Fruit fly (Drosophila melanogaster) whole organism, embryonic: ENCODE measurements around the gene CG9706.

Source experiments
- Awh ChIP-seq: fragments of 200-800 bp; sonication (Bioruptor generic); IDR thresholded peaks from 2 replicates; pipeline ENCODE4, ENCODE4 v1.3.6; 2022; ENCODE audit warnings: missing biosample characterization, missing genetic modification characterization
- Blimp-1 ChIP-seq: fragments of 200-800 bp; sonication (Bioruptor generic); optimal IDR thresholded peaks from 3 replicates; lab custom pipeline; 2018; ENCODE audit warnings: missing biosample characterization, missing genetic modification characterization, mild to moderate bottlenecking, moderate library complexity, missing genetic modification reagents
- CG10431 ChIP-seq: fragments of 200-800 bp; sonication (Bioruptor generic); optimal IDR thresholded peaks from 3 replicates; lab custom pipeline; 2018; ENCODE audit warnings: missing biosample characterization, mild to moderate bottlenecking, missing genetic modification characterization
- CG10654 ChIP-seq: fragments of 200-800 bp; sonication (Bioruptor generic); optimal IDR thresholded peaks from 2 replicates; lab custom pipeline; 2016; ENCODE audit warnings: missing biosample characterization, missing genetic modification characterization
- CG14710 ChIP-seq: fragments of 200-800 bp; sonication (Bioruptor generic); optimal IDR thresholded peaks from 3 replicates; lab custom pipeline; 2019; ENCODE audit warnings: missing biosample characterization, mild to moderate bottlenecking, missing genetic modification characterization, moderate library complexity
- CG14860 ChIP-seq: fragments of 200-800 bp; sonication (Bioruptor generic); IDR thresholded peaks from 3 replicates; pipeline ENCODE4 v1.3.6; 2022; ENCODE audit warnings: missing biosample characterization, missing genetic modification characterization; ENCODE audit not compliant: partially characterized antibody
- CG1529 ChIP-seq: fragments of 200-800 bp; sonication (Bioruptor generic); optimal IDR thresholded peaks from 3 replicates; lab custom pipeline; 2018; ENCODE audit warnings: missing biosample characterization, missing genetic modification characterization
- CG16779 ChIP-seq: fragments of 200-800 bp; sonication (Bioruptor generic); IDR thresholded peaks from 2 replicates; pipeline ENCODE4 v1.3.6; 2022; ENCODE audit warnings: missing biosample characterization, missing genetic modification characterization
- CG17328 ChIP-seq: fragments of 200-800 bp; sonication (Bioruptor generic); IDR thresholded peaks from 2 replicates; pipeline ENCODE4 v1.3.6; 2022; ENCODE audit warnings: missing biosample characterization, missing genetic modification characterization
- CG18476 ChIP-seq: fragments of 200-800 bp; sonication (Bioruptor generic); optimal IDR thresholded peaks from 2 replicates; lab custom pipeline; 2016; ENCODE audit warnings: missing biosample characterization, mild to moderate bottlenecking, missing genetic modification characterization
- CG2199 ChIP-seq: fragments of 200-800 bp; sonication (Bioruptor generic); IDR thresholded peaks from 3 replicates; pipeline ENCODE4 v1.3.6; 2022; ENCODE audit warnings: missing biosample characterization, missing genetic modification characterization
- CG3065 ChIP-seq: fragments of 200-800 bp; sonication (Bioruptor generic); optimal IDR thresholded peaks from 2 replicates; lab custom pipeline; 2016; ENCODE audit warnings: missing biosample characterization, missing genetic modification characterization
- CG6175 ChIP-seq: fragments of 200-800 bp; sonication (Bioruptor generic); IDR thresholded peaks from 3 replicates; pipeline ENCODE4 v1.3.6; 2022; ENCODE audit warnings: missing biosample characterization, missing genetic modification characterization
- CG6654 ChIP-seq: fragments of 200-800 bp; sonication (Bioruptor generic); optimal IDR thresholded peaks from 2 replicates; lab custom pipeline; 2017; ENCODE audit warnings: missing biosample characterization, mild to moderate bottlenecking, missing genetic modification characterization
- CG6689 ChIP-seq: fragments of 200-800 bp; sonication (Bioruptor generic); IDR thresholded peaks from 2 replicates; pipeline ENCODE4 v1.3.6; 2022; ENCODE audit warnings: missing biosample characterization, missing genetic modification characterization
- CG7357 ChIP-seq: fragments of 200-800 bp; sonication (Bioruptor generic); IDR thresholded peaks from 3 replicates; pipeline ENCODE4 v1.3.6; 2022; ENCODE audit warnings: missing biosample characterization, missing genetic modification characterization
- CG9609 ChIP-seq: fragments of 200-800 bp; sonication (Bioruptor generic); optimal IDR thresholded peaks from 3 replicates; lab custom pipeline; 2016; ENCODE audit warnings: missing biosample characterization, missing genetic modification characterization
- CrebB ChIP-seq: fragments of 200-800 bp; sonication (Bioruptor generic); optimal IDR thresholded peaks from 3 replicates; lab custom pipeline; 2018; ENCODE audit warnings: missing biosample characterization, mild to moderate bottlenecking, missing genetic modification characterization
- D ChIP-seq, 2 experiments: fragments of 200-800 bp in 1 of 2; fragments of >200 bp in 1 of 2; sonication (Bioruptor generic) in 1 of 2; optimal IDR thresholded peaks; 2 replicates in 1 of 2; 3 replicates in 1 of 2; lab custom pipeline; 2017; ENCODE audit warnings: mild to moderate bottlenecking in 1 of 2, missing biosample characterization in 1 of 2, missing genetic modification characterization in 1 of 2, missing genetic modification reagents in 1 of 2
- Dip2 ChIP-seq: fragments of 200-800 bp; sonication (Bioruptor generic); IDR thresholded peaks from 2 replicates; pipeline ENCODE4 v1.3.6; 2022; ENCODE audit warnings: missing biosample characterization, missing genetic modification characterization
- Doc2 ChIP-seq: fragments of 200-800 bp; sonication (Bioruptor generic); IDR thresholded peaks from 2 replicates; pipeline ENCODE4 v1.3.6; 2022; ENCODE audit warnings: missing biosample characterization, missing genetic modification characterization
- Drgx ChIP-seq: fragments of 200-800 bp; sonication (Bioruptor generic); IDR thresholded peaks from 2 replicates; pipeline ENCODE4 v1.3.6; 2022; ENCODE audit warnings: missing biosample characterization, missing genetic modification characterization
- Gsc ChIP-seq: fragments of 200-800 bp; sonication (Bioruptor generic); IDR thresholded peaks from 2 replicates; pipeline ENCODE4 v1.3.6; 2022; ENCODE audit warnings: missing biosample characterization, missing genetic modification characterization
- HLH4C ChIP-seq: fragments of 200-800 bp; sonication (Bioruptor generic); IDR thresholded peaks from 3 replicates; pipeline ENCODE4 v1.3.6; 2022; ENCODE audit warnings: missing biosample characterization, missing genetic modification characterization; ENCODE audit not compliant: partially characterized antibody
- Hmx ChIP-seq: fragments of 200-800 bp; sonication (Bioruptor generic); optimal IDR thresholded peaks from 2 replicates; lab custom pipeline; 2016; ENCODE audit warnings: missing biosample characterization, missing genetic modification characterization
- Jarid2 ChIP-seq: fragments of 200-800 bp; sonication (Bioruptor generic); optimal IDR thresholded peaks from 3 replicates; lab custom pipeline; 2017; ENCODE audit warnings: mild to moderate bottlenecking, missing biosample characterization, missing genetic modification reagents, missing genetic modification characterization
- Myb ChIP-seq: fragments of 200-800 bp; sonication (Bioruptor generic); optimal IDR thresholded peaks from 2 replicates; lab custom pipeline; 2016; ENCODE audit warnings: missing biosample characterization, missing genetic modification characterization
- NC2α ChIP-seq: fragments of 200-800 bp; sonication (Bioruptor generic); optimal IDR thresholded peaks from 2 replicates; lab custom pipeline; 2016; ENCODE audit warnings: missing biosample characterization, missing genetic modification characterization
- aop ChIP-seq: fragments of 200-800 bp; sonication (Bioruptor generic); IDR thresholded peaks from 2 replicates; pipeline ENCODE4 v1.3.6; 2022; ENCODE audit warnings: missing biosample characterization, missing genetic modification characterization
- bab2 ChIP-seq: fragments of 200-800 bp; sonication (Bioruptor generic); optimal IDR thresholded peaks from 2 replicates; lab custom pipeline; 2016; ENCODE audit warnings: missing biosample characterization, missing genetic modification characterization
- da ChIP-seq: fragments of 200-800 bp; sonication (Bioruptor generic); optimal IDR thresholded peaks from 2 replicates; lab custom pipeline; 2016; ENCODE audit warnings: missing biosample characterization, missing genetic modification characterization
- danr ChIP-seq: fragments of 200-800 bp; sonication (Bioruptor generic); IDR thresholded peaks from 2 replicates; pipeline ENCODE4 v1.3.6; 2022; ENCODE audit warnings: missing biosample characterization, missing genetic modification characterization
- en ChIP-seq: fragments of 200-800 bp; sonication (Bioruptor generic); optimal IDR thresholded peaks from 2 replicates; lab custom pipeline; 2016; ENCODE audit warnings: missing biosample characterization, missing genetic modification characterization
- ewg ChIP-seq: fragments of 200-800 bp; sonication (Bioruptor generic); optimal IDR thresholded peaks from 3 replicates; lab custom pipeline; 2017; ENCODE audit warnings: mild to moderate bottlenecking, missing biosample characterization, missing genetic modification reagents, missing genetic modification characterization
- fd102C ChIP-seq: fragments of 200-800 bp; sonication (Bioruptor generic); optimal IDR thresholded peaks from 2 replicates; lab custom pipeline; 2018; ENCODE audit warnings: missing biosample characterization, mild to moderate bottlenecking, missing genetic modification characterization, moderate library complexity
- fd3F ChIP-seq: fragments of 200-800 bp; sonication (Bioruptor generic); optimal IDR thresholded peaks from 2 replicates; lab custom pipeline; 2018; ENCODE audit warnings: missing biosample characterization, mild to moderate bottlenecking, missing genetic modification characterization, moderate library complexity
- fd64A ChIP-seq: fragments of 200-800 bp; sonication (Bioruptor generic); optimal IDR thresholded peaks from 3 replicates; lab custom pipeline; 2018; ENCODE audit warnings: missing biosample characterization, mild to moderate bottlenecking, missing genetic modification characterization
- gem ChIP-seq: fragments of 200-800 bp; sonication (Bioruptor generic); optimal IDR thresholded peaks from 2 replicates; lab custom pipeline; 2019; ENCODE audit warnings: missing biosample characterization, mild to moderate bottlenecking, missing genetic modification characterization, moderate library complexity
- hth ChIP-seq: fragments of >200 bp; optimal IDR thresholded peaks from 2 replicates; lab custom pipeline; 2017; ENCODE audit warnings: inconsistent platforms
- jigr1 ChIP-seq: fragments of 200-800 bp; sonication (Bioruptor generic); IDR thresholded peaks from 3 replicates; pipeline ENCODE4 v1.3.6; 2022; ENCODE audit warnings: missing biosample characterization, missing genetic modification characterization
- ken ChIP-seq: fragments of 200-800 bp; sonication (Bioruptor generic); IDR thresholded peaks from 3 replicates; pipeline ENCODE4 v1.3.6; 2022; ENCODE audit warnings: missing biosample characterization, missing genetic modification characterization
- kni ChIP-seq: fragments of 200-800 bp; sonication (Bioruptor generic); optimal IDR thresholded peaks from 3 replicates; lab custom pipeline; 2017; ENCODE audit warnings: mild to moderate bottlenecking, missing biosample characterization, missing genetic modification reagents, missing genetic modification characterization
- lmd ChIP-seq: fragments of 200-800 bp; sonication (Bioruptor generic); IDR thresholded peaks from 2 replicates; pipeline ENCODE4 v1.3.6; 2022; ENCODE audit warnings: missing biosample characterization, missing genetic modification characterization
- mirr ChIP-seq: fragments of 200-800 bp; sonication (Bioruptor generic); optimal IDR thresholded peaks from 3 replicates; lab custom pipeline; 2018; ENCODE audit warnings: missing biosample characterization, mild to moderate bottlenecking, missing genetic modification characterization
- prd ChIP-seq, 3 experiments: fragments of >200 bp in 2 of 3; fragments of 200-800 bp in 1 of 3; sonication (Bioruptor generic) in 1 of 3; optimal IDR thresholded peaks in 2 of 3; IDR thresholded peaks in 1 of 3; 2 replicates in 2 of 3; 3 replicates in 1 of 3; pipeline versions ENCODE4 v1.3.6 to Lab custom; 2017 to 2022; ENCODE audit warnings: missing biosample characterization in 1 of 3, missing genetic modification characterization in 1 of 3
- sc ChIP-seq, 3 experiments: fragments of >200 bp in 2 of 3; fragments of 200-800 bp in 1 of 3; sonication (Bioruptor generic) in 1 of 3; optimal IDR thresholded peaks; 2 replicates in 2 of 3; 3 replicates in 1 of 3; lab custom pipeline; 2017; ENCODE audit warnings: mild to moderate bottlenecking in 1 of 3, missing biosample characterization in 1 of 3, missing genetic modification characterization in 1 of 3, missing genetic modification reagents in 1 of 3
- sug ChIP-seq: fragments of 200-800 bp; optimal IDR thresholded peaks from 2 replicates; lab custom pipeline; 2019; ENCODE audit warnings: missing biosample characterization, mild to moderate bottlenecking, missing genetic modification characterization, moderate library complexity
- tio ChIP-seq: fragments of 200-800 bp; sonication (Bioruptor generic); optimal IDR thresholded peaks from 2 replicates; lab custom pipeline; 2017; ENCODE audit warnings: missing biosample characterization, missing genetic modification characterization, inconsistent platforms
- tll ChIP-seq, 2 experiments: fragments of 200-800 bp in 1 of 2; fragments of >200 bp in 1 of 2; sonication (Bioruptor generic) in 1 of 2; optimal IDR thresholded peaks; 2 replicates each; lab custom pipeline; 2017 to 2019; ENCODE audit warnings: missing biosample characterization in 2 of 2, missing genetic modification characterization in 2 of 2, mild to moderate bottlenecking in 1 of 2, moderate library complexity in 1 of 2

The CG9706 gene

DNA sequence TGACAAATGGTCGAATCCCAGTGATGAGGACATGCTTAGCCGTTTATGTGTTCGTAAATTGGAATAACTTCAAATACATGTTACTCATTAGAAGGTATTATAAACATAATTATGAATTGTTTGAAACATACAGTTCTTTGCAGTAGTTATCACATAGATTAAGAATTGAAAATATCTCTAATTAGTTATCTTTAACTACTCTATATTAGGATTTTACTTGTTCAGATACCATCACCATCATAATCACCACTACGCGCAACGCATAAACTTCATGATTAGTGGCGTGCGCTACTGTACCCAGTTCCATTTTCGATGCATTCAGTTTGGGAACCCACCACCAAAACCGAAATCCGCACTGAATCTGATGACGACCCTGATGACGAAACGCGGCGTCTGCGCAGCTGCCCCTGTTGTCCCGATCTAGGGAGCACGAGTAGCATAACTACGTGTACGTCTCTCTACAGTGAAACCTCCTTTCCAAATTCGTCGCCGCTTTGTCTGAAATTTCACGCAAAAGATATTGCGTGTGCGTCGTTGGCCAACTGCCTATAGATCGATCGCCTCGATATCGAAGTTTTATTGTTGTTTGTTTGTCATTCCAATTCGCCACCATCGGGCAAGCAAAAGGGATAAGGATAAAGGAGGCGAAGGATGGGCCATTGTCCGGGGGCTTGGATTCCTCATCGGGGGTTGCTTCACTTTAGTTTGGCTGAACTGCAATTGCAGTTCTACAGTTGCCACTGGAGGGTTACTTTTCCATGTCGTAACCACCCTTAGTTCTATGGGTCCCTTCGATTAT is 38.7 kb upstream of the CG9706 start (continued):
- TF ChIP-seq hth (lab: Kevin White, UChicago) (peak; percentile 58), CG7357 (no peak), Myb (no peak), gem (peak; percentile 26), HLH4C (no peak), fd64A (GFP tag; lab: Kevin White, UChicago) (peak; percentile 0), CG6175 (GFP tag; lab: Robert Waterston, UW) (no peak), CG10431 (GFP tag; lab: Kevin White, UChicago) (no peak), ewg (GFP tag; lab: Kevin White, UChicago) (no peak), kni (peak; percentile 27), CG18476 (GFP tag; lab: Kevin White, UChicago) (no peak), CG14710 (tag; lab: Kevin White, UChicago) (peak; percentile 60), CG10654 (GFP tag; lab: Kevin White, UChicago) (no peak), sug (tag; lab: Kevin White, UChicago) (no peak), jigr1 (GFP tag; lab: Robert Waterston, UW) (no peak), en (GFP tag; lab: Kevin White, UChicago) (no peak), Hmx (GFP tag; lab: Kevin White, UChicago) (no peak), danr (no peak), bab2 (GFP tag; lab: Kevin White, UChicago) (no peak), D (optimal IDR thresholded peaks at IDR 0.05; lab: Kevin White, UChicago) (no peak), D (GFP tag; optimal IDR thresholded peaks at IDR 0.05; lab: Kevin White, UChicago) (peak; percentile 41), mirr (GFP tag; lab: Kevin White, UChicago) (no peak), prd (optimal IDR thresholded peaks at IDR 0.05; lab: Kevin White, UChicago) (no peak), prd (GFP tag; IDR thresholded peaks at IDR 0.05; lab: Robert Waterston, UW) (no peak), aop (GFP tag; lab: Robert Waterston, UW) (no peak), Awh (no peak), CG6689 (GFP tag; lab: Robert Waterston, UW) (no peak), CG14860 (GFP tag; lab: Robert Waterston, UW) (no peak), Doc2 (GFP tag; lab: Robert Waterston, UW) (no peak), CG17328 (peak; percentile 31; the same call in 1 of the 2 replicates), Drgx (GFP tag; lab: Robert Waterston, UW) (no peak), Jarid2 (GFP tag; lab: Kevin White, UChicago) (no peak), CG3065 (GFP tag; lab: Kevin White, UChicago) (no peak), CG6654 (GFP tag; lab: Kevin White, UChicago) (no peak), Gsc (GFP tag; lab: Robert Waterston, UW) (no peak), Blimp-1 (GFP tag; lab: Kevin White, UChicago) (peak; percentile 51), CrebB (tag; lab: Kevin White, UChicago) (no peak), Dip2 (no peak), fd3F (no peak), ken (no peak), fd102C (GFP tag; lab: Kevin White, UChicago) (no peak), tll (GFP tag; optimal IDR thresholded peaks at IDR 0.05; lab: Kevin White, UChicago) (no peak), lmd (no peak), CG9609 (GFP tag; lab: Kevin White, UChicago) (no peak), da (GFP tag; lab: Kevin White, UChicago) (no peak), CG2199 (peak; percentile 59; the same call in 1 of the 3 replicates), sc (optimal IDR thresholded peaks at IDR 0.05; lab: Kevin White, UChicago) (no peak), sc (GFP tag; optimal IDR thresholded peaks at IDR 0.05; lab: Kevin White, UChicago) (no peak), NC2α (GFP tag; lab: Kevin White, UChicago) (no peak), CG1529 (no peak), CG16779 (GFP tag; lab: Robert Waterston, UW) (no peak), tio (GFP tag; lab: Kevin White, UChicago) (no peak)
